Fruit fly (Drosophila melanogaster): ENCODE data around the gene CG7523.

Gene CG7523

DNA sequence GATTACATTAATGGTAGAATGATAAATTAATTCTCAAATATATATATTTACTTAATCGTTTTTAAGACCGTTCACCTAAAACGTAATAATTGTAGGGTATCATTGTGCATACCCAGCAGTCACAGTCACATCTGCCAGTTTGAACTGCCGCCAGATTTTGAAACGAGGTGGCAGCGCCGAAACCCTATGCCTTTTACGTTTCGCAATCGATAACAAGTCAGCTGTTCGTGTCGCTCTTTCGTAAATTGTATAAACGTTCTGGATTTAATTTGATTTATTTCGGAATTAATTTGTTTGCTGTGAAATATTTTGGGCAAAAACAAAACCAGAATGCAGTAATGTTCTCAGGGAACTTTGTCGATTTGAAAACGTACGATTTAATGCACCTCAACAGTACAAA is 23.3 kb downstream of the CG7523 start, which contains the start of gene CG14322 (continued):
- TF ChIP-seq Tbp (GFP tag; optimal IDR thresholded peaks at IDR 0.05) = no peak
- TF ChIP-seq btn (GFP tag; optimal IDR thresholded peaks at IDR 0.05) = no peak
- TF ChIP-seq CG6272 (GFP tag; IDR thresholded peaks at IDR 0.05) = no peak
- TF ChIP-seq odd (GFP tag; optimal IDR thresholded peaks at IDR 0.05) = no peak
- no peak for TF ChIP-seq kay (GFP tag; optimal IDR thresholded peaks at IDR 0.05)
- no peak for TF ChIP-seq fru (optimal IDR thresholded peaks at IDR 0.05)
- no peak for TF ChIP-seq Lpt (GFP tag; optimal IDR thresholded peaks at IDR 0.05)
- peak; percentile 4 for TF ChIP-seq CG12769 (tag; optimal IDR thresholded peaks at IDR 0.05)
- TF ChIP-seq D19A (tag; optimal IDR thresholded peaks at IDR 0.05) = no peak
- peak; percentile 97 for TF ChIP-seq trem (tag; optimal IDR thresholded peaks at IDR 0.05)
- TF ChIP-seq sisA (GFP tag; IDR thresholded peaks at IDR 0.05) = peak; percentile 31; the same call in 1 of the 2 replicates
- TF ChIP-seq MESR4 (GFP tag; optimal IDR thresholded peaks at IDR 0.05) = peak; percentile 12
- no peak; the same call in 1 of the 2 replicates for TF ChIP-seq Rfx (GFP tag; IDR thresholded peaks at IDR 0.05)
- no peak for TF ChIP-seq Asciz (GFP tag; optimal IDR thresholded peaks at IDR 0.05)
- no peak for TF ChIP-seq prd (optimal IDR thresholded peaks at IDR 0.05)
- TF ChIP-seq prd (GFP tag; IDR thresholded peaks at IDR 0.05) = peak; percentile 49; the same call in 2 of the 3 replicates
- TF ChIP-seq Optix (GFP tag; IDR thresholded peaks at IDR 0.05) = no peak
- no peak for TF ChIP-seq CG16813 (GFP tag; IDR thresholded peaks at IDR 0.05; ENCODE audit: partially characterized antibody)
- TF ChIP-seq ham (GFP tag; IDR thresholded peaks at IDR 0.05) = no peak
- TF ChIP-seq nmo (GFP tag; optimal IDR thresholded peaks at IDR 0.05) = peak; percentile 10
- no peak for TF ChIP-seq Neu2 (GFP tag; optimal IDR thresholded peaks at IDR 0.05; ENCODE audit: borderline replicate concordance)
- TF ChIP-seq CG6689 (GFP tag; IDR thresholded peaks at IDR 0.05) = no peak
- peak; percentile 62 for TF ChIP-seq CG15479 (GFP tag; optimal IDR thresholded peaks at IDR 0.05)
- TF ChIP-seq nom (GFP tag; optimal IDR thresholded peaks at IDR 0.05) = no peak
- TF ChIP-seq CG13287 (GFP tag; IDR thresholded peaks at IDR 0.05; ENCODE audit: partially characterized antibody) = peak; percentile 56
- peak; percentile 95 for TF ChIP-seq CG3995 (GFP tag; optimal IDR thresholded peaks at IDR 0.05)
- no peak for TF ChIP-seq Sry-β (GFP tag; optimal IDR thresholded peaks at IDR 0.05)
- no peak for TF ChIP-seq gcm2 (GFP tag; optimal IDR thresholded peaks at IDR 0.05)
- TF ChIP-seq CG11504 (tag; optimal IDR thresholded peaks at IDR 0.05) = peak; percentile 25
- no peak for TF ChIP-seq CG2889 (GFP tag; IDR thresholded peaks at IDR 0.05)
- no peak for TF ChIP-seq CG1602 (GFP tag; optimal IDR thresholded peaks at IDR 0.05)
- TF ChIP-seq sima (GFP tag; optimal IDR thresholded peaks at IDR 0.05) = no peak
- peak; percentile 30 for TF ChIP-seq CG12391 (tag; optimal IDR thresholded peaks at IDR 0.05)
- no peak for TF ChIP-seq CG17829 (tag; optimal IDR thresholded peaks at IDR 0.05)
- TF ChIP-seq CG13424 (tag; optimal IDR thresholded peaks at IDR 0.05) = peak; percentile 9
- peak; percentile 97 for TF ChIP-seq CG9437 (GFP tag; optimal IDR thresholded peaks at IDR 0.05)
- no peak for TF ChIP-seq CG11398 (GFP tag; optimal IDR thresholded peaks at IDR 0.05)
- no peak for TF ChIP-seq CG8290 (GFP tag; optimal IDR thresholded peaks at IDR 0.05)
- peak in 1 of 2 experiments; percentile 40 for TF ChIP-seq CG8290 (tag; optimal IDR thresholded peaks at IDR 0.05)
- TF ChIP-seq grn (GFP tag; optimal IDR thresholded peaks at IDR 0.05) = no peak
- no peak for TF ChIP-seq HLH3B (GFP tag; IDR thresholded peaks at IDR 0.05)
- no peak for TF ChIP-seq CG43689 (GFP tag; IDR thresholded peaks at IDR 0.05)
- TF ChIP-seq CoRest (tag; optimal IDR thresholded peaks at IDR 0.05) = peak; percentile 12
- no peak for TF ChIP-seq Trl (optimal IDR thresholded peaks at IDR 0.05)
- no peak for TF ChIP-seq Trl (GFP tag; optimal IDR thresholded peaks at IDR 0.05)
- no peak for TF ChIP-seq CG11723 (GFP tag; optimal IDR thresholded peaks at IDR 0.05)
- no peak for TF ChIP-seq CG11085 (GFP tag; IDR thresholded peaks at IDR 0.05)
- TF ChIP-seq Abd-B (GFP tag; optimal IDR thresholded peaks at IDR 0.05) = no peak
- no peak for TF ChIP-seq CG17385 (GFP tag; optimal IDR thresholded peaks at IDR 0.05)
- TF ChIP-seq phol (tag; optimal IDR thresholded peaks at IDR 0.05) = peak; percentile 14
- TF ChIP-seq Atf6 (GFP tag; IDR thresholded peaks at IDR 0.05) = no peak
- peak; percentile 27 for TF ChIP-seq Ets65A (GFP tag)
- TF ChIP-seq CG1233 (GFP tag; optimal IDR thresholded peaks at IDR 0.05) = no peak
